Fruit fly (Drosophila melanogaster): Measurements from ENCODE around the gene CG46412.
A peak's percentile ranks its signal among the peaks of the same experiment; 100 is the strongest.

CG46412 gene

DNA sequence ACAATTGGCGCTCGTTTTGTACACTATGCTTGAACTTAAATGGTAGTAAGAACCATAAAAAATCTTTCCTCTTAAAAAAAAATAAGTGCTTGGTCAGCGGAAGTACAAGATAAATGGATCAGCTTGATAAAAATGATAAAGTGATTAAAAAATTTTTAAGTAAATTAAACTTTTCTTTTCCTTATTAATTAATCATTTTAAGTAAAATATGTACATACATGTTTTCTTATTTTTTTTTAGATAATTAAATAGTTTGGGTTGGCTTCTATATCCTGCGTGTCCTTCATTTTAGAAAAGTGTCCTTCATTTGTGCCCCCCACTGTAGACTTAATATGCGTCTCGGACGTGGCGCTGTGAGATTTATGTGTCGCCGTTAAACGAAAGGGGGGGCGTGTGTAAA lies 7.2 kb downstream of the CG46412 start:
- TF ChIP-seq CG7101 (tag; optimal IDR thresholded peaks at IDR 0.05) (no peak), CG11617 (GFP tag; optimal IDR thresholded peaks at IDR 0.05) (no peak)

DNA sequence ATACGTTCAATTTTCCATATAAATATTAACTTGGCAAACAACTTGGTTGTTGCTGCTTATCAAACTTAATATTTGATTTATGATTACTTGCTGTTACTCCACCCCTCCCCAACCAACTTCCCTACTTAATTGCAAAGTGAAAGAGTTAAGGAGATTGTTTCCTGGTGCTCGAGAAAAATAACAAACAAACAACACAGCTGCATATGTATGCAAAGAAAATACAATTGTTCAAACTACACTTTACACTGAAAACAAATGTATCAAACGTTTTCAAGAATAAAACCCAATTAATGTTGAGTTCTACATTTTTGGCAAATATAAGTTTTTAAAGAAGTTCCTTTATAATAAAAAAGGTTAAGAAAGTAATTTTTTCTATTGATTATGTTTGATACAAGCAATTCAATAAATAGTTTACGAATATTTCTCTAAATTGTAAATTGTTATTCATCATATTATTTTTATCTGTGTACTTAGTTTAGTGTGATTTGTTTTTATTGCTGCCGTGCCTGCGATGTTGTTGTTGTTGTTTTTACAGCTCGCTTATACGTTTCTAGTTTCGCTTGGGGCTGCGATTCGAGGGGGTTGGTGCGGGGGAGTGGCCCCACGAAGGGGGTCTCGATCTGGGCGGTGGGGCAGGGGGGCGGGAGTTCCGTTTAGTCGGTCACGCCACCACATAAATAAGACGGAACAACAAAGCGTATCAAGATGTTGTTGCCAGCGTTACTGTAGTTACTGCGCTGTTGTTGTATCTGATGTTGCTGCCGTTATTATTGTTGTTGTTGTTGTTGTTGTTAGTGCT lies 8.0 kb downstream of the CG46412 start:
- TF ChIP-seq CG11617 (GFP tag; optimal IDR thresholded peaks at IDR 0.05) (peak; percentile 45), CG12768 (GFP tag; optimal IDR thresholded peaks at IDR 0.05) (peak; percentile 60), CG33017 (tag; optimal IDR thresholded peaks at IDR 0.05) (peak; percentile 77), cnc (optimal IDR thresholded peaks at IDR 0.05) (no peak), CG5204 (GFP tag; optimal IDR thresholded peaks at IDR 0.05) (peak; percentile 33), Clk (GFP tag; optimal IDR thresholded peaks at IDR 0.05) (no peak), CG1620 (GFP tag; optimal IDR thresholded peaks at IDR 0.05) (no peak), bab1 (GFP tag; optimal IDR thresholded peaks at IDR 0.05) (no peak), Crg-1 (GFP tag; optimal IDR thresholded peaks at IDR 0.05) (no peak), Hr96 (GFP tag; optimal IDR thresholded peaks at IDR 0.05) (peak; percentile 0), ovo (GFP tag; optimal IDR thresholded peaks at IDR 0.05) (no peak), pad (GFP tag; optimal IDR thresholded peaks at IDR 0.05) (no peak), Mnt (GFP tag; optimal IDR thresholded peaks at IDR 0.05) (no peak), CG7045 (GFP tag; optimal IDR thresholded peaks at IDR 0.05) (peak; percentile 70), tj (GFP tag; optimal IDR thresholded peaks at IDR 0.05) (no peak), CG7101 (tag; optimal IDR thresholded peaks at IDR 0.05) (peak; percentile 64), CG14711 (tag; optimal IDR thresholded peaks at IDR 0.05) (peak; percentile 71), toe (GFP tag; optimal IDR thresholded peaks at IDR 0.05) (no peak), cic (GFP tag; optimal IDR thresholded peaks at IDR 0.05) (no peak), kay (GFP tag; ENCODE audit: borderline replicate concordance) (no peak)

DNA sequence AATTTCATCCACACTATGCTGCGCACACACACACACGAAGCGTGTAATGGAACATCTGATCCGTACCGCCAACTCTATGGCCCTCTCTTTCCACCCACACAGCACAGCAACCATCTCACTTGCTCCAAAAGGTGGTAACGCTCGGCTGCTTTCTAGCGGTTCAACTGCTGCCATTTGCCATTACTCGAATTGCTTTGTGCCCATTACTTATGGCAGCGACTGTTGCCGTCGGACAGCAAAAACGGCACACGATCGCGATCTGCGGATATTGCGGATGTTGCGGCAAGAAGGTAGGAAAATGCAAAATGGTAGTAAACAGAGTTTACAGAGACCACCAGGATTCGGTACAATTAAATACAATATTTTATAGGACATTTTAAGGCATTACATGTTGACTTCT lies 9.1 kb downstream of the CG46412 start:
- TF ChIP-seq CG33017 (tag; optimal IDR thresholded peaks at IDR 0.05) (no peak), CG5204 (GFP tag; optimal IDR thresholded peaks at IDR 0.05) (no peak), pad (GFP tag; optimal IDR thresholded peaks at IDR 0.05) (no peak), kay (GFP tag; ENCODE audit: borderline replicate concordance) (no peak), cnc (optimal IDR thresholded peaks at IDR 0.05) (no peak), CG11617 (GFP tag; optimal IDR thresholded peaks at IDR 0.05) (no peak)

DNA sequence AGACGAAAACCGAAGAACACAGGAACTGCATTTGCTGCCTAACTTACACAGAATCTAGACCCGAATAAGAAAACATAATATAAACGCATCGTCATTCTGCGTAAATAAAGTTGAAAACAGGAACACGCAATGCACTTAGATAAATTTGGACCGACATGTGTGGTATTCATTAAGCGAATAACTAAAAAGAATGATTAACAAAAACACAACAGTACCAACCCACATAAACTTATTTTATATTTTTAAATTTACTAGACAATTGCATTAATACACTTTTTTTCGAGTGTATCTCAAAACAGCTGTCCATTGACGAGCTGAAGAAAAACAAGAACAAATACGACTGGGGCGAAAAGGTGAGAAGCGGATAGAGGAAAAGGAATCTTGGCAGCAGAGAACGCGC lies 9.5 kb downstream of the CG46412 start:
- TF ChIP-seq CG12768 (GFP tag; optimal IDR thresholded peaks at IDR 0.05) = no peak
- no peak for TF ChIP-seq Mnt (GFP tag; optimal IDR thresholded peaks at IDR 0.05)
- TF ChIP-seq CG7101 (tag; optimal IDR thresholded peaks at IDR 0.05) = peak; percentile 6
- TF ChIP-seq CG14711 (tag; optimal IDR thresholded peaks at IDR 0.05) = peak; percentile 11

DNA sequence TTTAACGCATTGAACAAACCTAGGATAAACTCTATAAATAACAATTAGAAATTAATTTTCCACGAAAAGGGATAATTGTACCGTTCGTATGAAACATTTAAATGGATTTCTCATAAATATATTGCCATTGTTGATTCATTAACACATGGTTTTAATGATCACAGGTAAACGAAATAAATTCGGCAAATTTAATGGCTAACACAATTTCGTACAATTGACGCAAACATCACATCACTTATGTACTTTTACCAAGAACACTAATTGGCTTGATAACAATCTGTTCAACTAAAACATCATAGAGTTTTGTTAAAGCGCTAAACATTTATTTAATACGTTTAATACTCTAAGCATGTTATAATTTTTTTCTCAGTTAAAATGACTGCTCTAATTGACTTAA lies 10.2 kb downstream of the CG46412 start:
- TF ChIP-seq kay (GFP tag; ENCODE audit: borderline replicate concordance) = no peak
- no peak for TF ChIP-seq CG7101 (tag; optimal IDR thresholded peaks at IDR 0.05)
- TF ChIP-seq cic (GFP tag; optimal IDR thresholded peaks at IDR 0.05) = no peak
- no peak for TF ChIP-seq bab1 (GFP tag; optimal IDR thresholded peaks at IDR 0.05)
- TF ChIP-seq Mnt (GFP tag; optimal IDR thresholded peaks at IDR 0.05) = no peak
- no peak for TF ChIP-seq tj (GFP tag; optimal IDR thresholded peaks at IDR 0.05)
- no peak for TF ChIP-seq CG14711 (tag; optimal IDR thresholded peaks at IDR 0.05)
- no peak for TF ChIP-seq CG1620 (GFP tag; optimal IDR thresholded peaks at IDR 0.05)
- no peak for TF ChIP-seq Crg-1 (GFP tag; optimal IDR thresholded peaks at IDR 0.05)
- no peak for TF ChIP-seq CG33017 (tag; optimal IDR thresholded peaks at IDR 0.05)
- TF ChIP-seq toe (GFP tag; optimal IDR thresholded peaks at IDR 0.05) = no peak
- TF ChIP-seq CG7045 (GFP tag; optimal IDR thresholded peaks at IDR 0.05) = no peak
- no peak for TF ChIP-seq ovo (GFP tag; optimal IDR thresholded peaks at IDR 0.05)

DNA sequence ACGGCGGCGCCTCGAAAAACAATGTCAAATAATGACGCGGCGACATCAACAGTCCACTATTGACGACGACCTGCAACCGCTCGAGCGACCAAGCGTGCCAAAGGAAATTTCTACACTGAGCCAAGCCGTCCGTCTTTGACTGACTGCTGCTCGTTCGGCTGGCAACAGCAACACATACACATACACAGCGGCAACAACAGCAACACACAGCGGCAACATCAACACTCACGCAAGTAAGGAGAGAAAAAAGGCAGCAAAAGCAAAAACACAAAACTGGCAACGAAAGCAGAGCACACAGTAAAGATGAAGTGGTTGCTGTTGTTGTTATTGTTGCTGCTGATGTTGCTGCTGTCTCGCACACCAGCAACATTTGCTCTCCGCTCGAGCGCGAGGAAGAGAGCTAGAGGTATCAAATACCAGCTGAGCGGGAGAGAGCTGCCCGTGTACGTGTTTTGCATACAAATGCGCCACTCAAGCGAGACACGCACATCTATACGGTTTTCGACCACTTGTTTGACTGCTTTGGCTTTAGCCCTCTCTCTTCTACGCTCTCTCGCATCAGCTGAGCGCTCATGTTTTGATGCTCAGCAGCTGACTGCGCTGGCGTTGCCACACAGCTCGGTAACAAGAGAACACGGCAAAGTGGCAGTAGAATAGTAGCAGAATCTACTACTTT lies 10.7 kb downstream of the CG46412 start:
- TF ChIP-seq CG7101 (tag; optimal IDR thresholded peaks at IDR 0.05) (peak; percentile 38), bab1 (GFP tag; optimal IDR thresholded peaks at IDR 0.05) (peak; percentile 57), tj (GFP tag; optimal IDR thresholded peaks at IDR 0.05) (peak; percentile 85), CG12768 (GFP tag; optimal IDR thresholded peaks at IDR 0.05) (peak; percentile 87), CG33017 (tag; optimal IDR thresholded peaks at IDR 0.05) (peak; percentile 22), ovo (GFP tag; optimal IDR thresholded peaks at IDR 0.05) (no peak), Hr96 (GFP tag; optimal IDR thresholded peaks at IDR 0.05) (no peak), pad (GFP tag; optimal IDR thresholded peaks at IDR 0.05) (peak; percentile 22), Crg-1 (GFP tag; optimal IDR thresholded peaks at IDR 0.05) (peak; percentile 25), cic (GFP tag; optimal IDR thresholded peaks at IDR 0.05) (peak; percentile 90), toe (GFP tag; optimal IDR thresholded peaks at IDR 0.05) (no peak), kay (GFP tag; ENCODE audit: borderline replicate concordance) (no peak), CG11617 (GFP tag; optimal IDR thresholded peaks at IDR 0.05) (peak; percentile 32), CG7045 (GFP tag; optimal IDR thresholded peaks at IDR 0.05) (no peak), CG5204 (GFP tag; optimal IDR thresholded peaks at IDR 0.05) (no peak), cnc (optimal IDR thresholded peaks at IDR 0.05) (no peak), CG1620 (GFP tag; optimal IDR thresholded peaks at IDR 0.05) (no peak), Mnt (GFP tag; optimal IDR thresholded peaks at IDR 0.05) (peak; percentile 72)
